Worm (Caenorhabditis elegans) whole organism, late embryonic: ENCODE measurements around the gene T05E12.8.

ENCODE experiments used
- C38D4.7 ChIP-seq: fragments of 200-800 bp; sonication (Bioruptor generic); optimal IDR thresholded peaks from 2 replicates; lab custom pipeline; 2018; ENCODE audit warnings: mild to moderate bottlenecking, missing genetic modification characterization, moderate library complexity, missing compliant biosample characterization
- K09A11.1 ChIP-seq: sonication (generic microtip); optimal IDR thresholded peaks from 2 replicates; lab custom pipeline; 2017; ENCODE audit warnings: antibody characterized with exemption, mild to moderate bottlenecking, missing genetic modification characterization, missing compliant biosample characterization; ENCODE audit not compliant: insufficient read depth
- ahr-1 ChIP-seq: sonication (generic microtip); optimal IDR thresholded peaks from 2 replicates; lab custom pipeline; 2016; ENCODE audit warnings: missing genetic modification characterization, missing compliant biosample characterization
- ama-1 ChIP-seq: fragments of 150-350 bp; optimal IDR thresholded peaks from 2 replicates; lab custom pipeline; 2014
- ceh-18 ChIP-seq: sonication (generic microtip); optimal IDR thresholded peaks from 2 replicates; lab custom pipeline; 2016; ENCODE audit warnings: missing genetic modification characterization, missing compliant biosample characterization
- ceh-2 ChIP-seq: sonication (generic microtip); optimal IDR thresholded peaks from 2 replicates; lab custom pipeline; 2016; ENCODE audit warnings: missing genotype, missing genetic modification characterization, missing compliant biosample characterization
- ceh-31 ChIP-seq: sonication (generic microtip); optimal IDR thresholded peaks from 2 replicates; lab custom pipeline; 2016; ENCODE audit warnings: missing genetic modification characterization, missing compliant biosample characterization
- ceh-34 ChIP-seq: sonication (generic microtip); optimal IDR thresholded peaks from 2 replicates; lab custom pipeline; 2016; ENCODE audit warnings: mild to moderate bottlenecking, missing genetic modification characterization, missing compliant biosample characterization
- ceh-45 ChIP-seq: fragments of 200-800 bp; sonication (Bioruptor generic); IDR thresholded peaks from 2 replicates; pipeline ENCODE4 v1.3.6; 2022; ENCODE audit warnings: missing genetic modification reagents, missing genetic modification characterization, missing compliant biosample characterization
- ceh-48 ChIP-seq: sonication (generic microtip); optimal IDR thresholded peaks from 2 replicates; lab custom pipeline; 2016; ENCODE audit warnings: missing genetic modification characterization, inconsistent platforms, missing compliant biosample characterization
- che-1 ChIP-seq: sonication (generic microtip); optimal IDR thresholded peaks from 2 replicates; lab custom pipeline; 2016; ENCODE audit warnings: mild to moderate bottlenecking, missing genetic modification characterization, missing compliant biosample characterization
- dve-1 ChIP-seq: sonication (generic microtip); optimal IDR thresholded peaks from 2 replicates; lab custom pipeline; 2017; ENCODE audit warnings: antibody characterized with exemption, mild to moderate bottlenecking, missing genetic modification characterization, missing compliant biosample characterization
- elt-2 ChIP-seq: sonication (generic microtip); optimal IDR thresholded peaks from 2 replicates; lab custom pipeline; 2016; ENCODE audit warnings: missing genetic modification reagents, missing genetic modification characterization, missing compliant biosample characterization
- fax-1 ChIP-seq: sonication (generic microtip); optimal IDR thresholded peaks from 2 replicates; lab custom pipeline; 2016; ENCODE audit warnings: missing genotype, missing genetic modification characterization, missing compliant biosample characterization
- fkh-10 ChIP-seq: fragments of 150-350 bp; optimal IDR thresholded peaks from 2 replicates; lab custom pipeline; 2014; ENCODE audit warnings: missing biosample characterization, missing genetic modification reagents, missing genetic modification characterization
- fkh-6 ChIP-seq: sonication (generic microtip); optimal IDR thresholded peaks from 2 replicates; lab custom pipeline; 2016; ENCODE audit warnings: missing genetic modification characterization, missing compliant biosample characterization
- gmeb-2 ChIP-seq: sonication (generic microtip); optimal IDR thresholded peaks from 2 replicates; lab custom pipeline; 2016; ENCODE audit warnings: missing genetic modification characterization, inconsistent platforms, missing compliant biosample characterization
- hlh-13 ChIP-seq: fragments of 200-800 bp; sonication (Bioruptor generic); optimal IDR thresholded peaks from 2 replicates; lab custom pipeline; 2018; ENCODE audit warnings: mild to moderate bottlenecking, missing genetic modification characterization, missing compliant biosample characterization
- hlh-15 ChIP-seq: sonication (generic microtip); optimal IDR thresholded peaks from 2 replicates; lab custom pipeline; 2016; ENCODE audit warnings: missing genetic modification characterization, missing compliant biosample characterization
- hlh-30 ChIP-seq: sonication (generic microtip); optimal IDR thresholded peaks from 2 replicates; lab custom pipeline; 2017; ENCODE audit warnings: antibody characterized with exemption, missing genetic modification characterization, missing compliant biosample characterization; ENCODE audit not compliant: insufficient read depth
- lin-11 ChIP-seq: fragments of 200-800 bp; sonication (Bioruptor generic); optimal IDR thresholded peaks from 2 replicates; lab custom pipeline; 2018; ENCODE audit warnings: mild to moderate bottlenecking, missing genetic modification characterization, missing compliant biosample characterization
- pag-3 ChIP-seq: sonication (generic microtip); optimal IDR thresholded peaks from 2 replicates; lab custom pipeline; 2016; ENCODE audit warnings: missing compliant biosample characterization, missing genetic modification characterization, borderline replicate concordance
- pat-9 ChIP-seq: fragments of 200-800 bp; sonication (Bioruptor generic); optimal IDR thresholded peaks from 2 replicates; lab custom pipeline; 2018; ENCODE audit warnings: mild to moderate bottlenecking, missing genetic modification characterization, moderate library complexity, missing compliant biosample characterization
- pqm-1 ChIP-seq: sonication (generic microtip); optimal IDR thresholded peaks from 2 replicates; lab custom pipeline; 2016; ENCODE audit warnings: missing genetic modification characterization, missing compliant biosample characterization
- pros-1 ChIP-seq: fragments of 150-350 bp; optimal IDR thresholded peaks from 2 replicates; lab custom pipeline; 2014; ENCODE audit warnings: missing biosample characterization, missing genetic modification reagents, missing genetic modification characterization
- ref-2 ChIP-seq: sonication (generic microtip); optimal IDR thresholded peaks from 2 replicates; lab custom pipeline; 2016; ENCODE audit warnings: missing genetic modification characterization, missing compliant biosample characterization
- rnt-1 ChIP-seq: sonication (generic microtip); optimal IDR thresholded peaks from 2 replicates; lab custom pipeline; 2016; ENCODE audit warnings: missing genetic modification characterization, missing compliant biosample characterization
- sox-2 ChIP-seq: fragments of 200-800 bp; sonication (Bioruptor generic); IDR thresholded peaks from 2 replicates; pipeline ENCODE4 v1.3.6; 2022; ENCODE audit warnings: missing genetic modification reagents, missing genetic modification characterization, missing compliant biosample characterization
- tbx-2 ChIP-seq: sonication (generic microtip); optimal IDR thresholded peaks from 2 replicates; lab custom pipeline; 2016; ENCODE audit warnings: missing genetic modification characterization, missing compliant biosample characterization
- tbx-7 ChIP-seq: sonication (generic microtip); optimal IDR thresholded peaks from 2 replicates; lab custom pipeline; 2016; ENCODE audit warnings: missing genotype, missing genetic modification characterization, missing compliant biosample characterization
- ttx-3 ChIP-seq: sonication (generic microtip); optimal IDR thresholded peaks from 2 replicates; lab custom pipeline; 2016; ENCODE audit warnings: missing genetic modification reagents, missing genetic modification characterization, missing compliant biosample characterization
- unc-3 ChIP-seq, 2 experiments: fragments of 200-800 bp in 1 of 2; sonication (Bioruptor generic) in 1 of 2; sonication (generic microtip) in 1 of 2; conservative IDR thresholded peaks in 1 of 2; optimal IDR thresholded peaks in 1 of 2; 2 replicates each; pipeline versions ENCODE4 v1.3.6 to Lab custom; 2016 to 2022; ENCODE audit warnings: missing compliant biosample characterization in 2 of 2, missing genetic modification characterization in 2 of 2, missing genetic modification reagents in 1 of 2
- unc-42 ChIP-seq: sonication (generic microtip); optimal IDR thresholded peaks from 2 replicates; lab custom pipeline; 2016; ENCODE audit warnings: missing genotype, missing genetic modification characterization, missing compliant biosample characterization
- unc-86 ChIP-seq: sonication (generic microtip); optimal IDR thresholded peaks from 2 replicates; lab custom pipeline; 2016; ENCODE audit warnings: missing genetic modification characterization, missing compliant biosample characterization
- zip-5 ChIP-seq: sonication (generic microtip); optimal IDR thresholded peaks from 2 replicates; lab custom pipeline; 2016; ENCODE audit warnings: missing genetic modification characterization, missing compliant biosample characterization

T05E12.8 gene

ce11 chrV:17066634-17067033, 2.3 kb upstream of the T05E12.8 start:
- TF ChIP-seq dve-1 (tag; lab: Kevin White, UChicago) = no peak
- TF ChIP-seq ceh-18 (tag; lab: Kevin White, UChicago) = no peak
- TF ChIP-seq K09A11.1 = no peak
- no peak for TF ChIP-seq ceh-48 (tag; lab: Kevin White, UChicago)
- no peak for TF ChIP-seq ceh-45 (GFP tag; lab: Robert Waterston, UW)
- TF ChIP-seq, all 69 proteins: peak for 0

DNA sequence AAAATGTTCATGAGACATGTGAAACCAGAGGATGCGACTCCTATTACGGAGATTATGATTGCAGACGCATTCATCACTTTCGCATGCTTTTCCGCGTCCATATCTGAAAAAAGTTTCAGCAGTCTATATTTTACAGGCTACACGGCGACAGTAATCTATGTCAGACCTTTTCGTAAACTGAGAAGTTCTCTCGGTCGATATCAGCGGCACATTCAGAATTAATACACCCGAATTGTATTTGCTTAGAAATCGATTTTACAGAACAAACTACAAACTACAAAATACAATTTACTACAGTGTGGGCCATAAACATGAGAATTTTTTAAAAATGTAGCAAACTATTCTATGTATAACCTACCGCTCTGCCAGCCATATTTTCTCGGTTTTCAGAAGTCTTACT, 2.6 kb downstream of the T05E12.8 start, which contains the start of gene srbc-14:
Gene srbc-14 (minus strand): TSS at position 101 of the 400 bp plus-strand sequence.
- TF ChIP-seq ref-2 (tag; lab: Kevin White, UChicago) (no peak), pat-9 (tag; lab: Kevin White, UChicago) (no peak), tbx-7 (tag; lab: Kevin White, UChicago) (no peak), rnt-1 (no peak)

- TF ChIP-seq tbx-2 (tag; lab: Kevin White, UChicago) = no peak
- no peak for TF ChIP-seq ceh-2
- TF ChIP-seq fax-1 (tag; lab: Kevin White, UChicago) = no peak
- TF ChIP-seq unc-3 (GFP tag; conservative IDR thresholded peaks at IDR 0.05; lab: Robert Waterston, UW) = no peak
- TF ChIP-seq unc-3 (tag; optimal IDR thresholded peaks at IDR 0.05; lab: Kevin White, UChicago) = no peak
- TF ChIP-seq ceh-34 (tag; lab: Kevin White, UChicago) = no peak
- TF ChIP-seq pqm-1 (tag; lab: Kevin White, UChicago) = no peak
- TF ChIP-seq zip-5 = no peak
- no peak for TF ChIP-seq fkh-6 (tag; lab: Kevin White, UChicago)
- TF ChIP-seq sox-2 (GFP tag; lab: Robert Waterston, UW) = no peak
- no peak for TF ChIP-seq ceh-31 (tag; lab: Kevin White, UChicago)
- no peak for TF ChIP-seq ahr-1 (tag; lab: Kevin White, UChicago)
- no peak for TF ChIP-seq ceh-45 (GFP tag; lab: Robert Waterston, UW)
- TF ChIP-seq hlh-30 (tag; lab: Kevin White, UChicago) = no peak
- no peak for TF ChIP-seq pros-1 (tag; lab: Kevin White, UChicago)
- TF ChIP-seq ama-1 (lab: Kevin White, UChicago) = no peak
- TF ChIP-seq C38D4.7 = no peak
- TF ChIP-seq hlh-15 (tag; lab: Kevin White, UChicago) = no peak
Measured at ce11 chrV:17075900-17076299, 7.0 kb downstream of the T05E12.8 start, which contains the start of gene str-125. TSS of gene str-125 (minus strand) at chrV:17076000.

ce11 chrV:17077889-17078288, 8.9 kb downstream of the T05E12.8 start, which contains the start of gene T05E12.3:
TSS of gene T05E12.3 (minus strand) at chrV:17077989.
- no peak for TF ChIP-seq lin-11
- TF ChIP-seq unc-86 = no peak
- no peak for TF ChIP-seq gmeb-2 (tag; lab: Kevin White, UChicago)
- no peak for TF ChIP-seq rnt-1
- no peak for TF ChIP-seq pag-3 (tag; lab: Kevin White, UChicago)
- TF ChIP-seq ceh-45 (GFP tag; lab: Robert Waterston, UW) = no peak
- no peak for TF ChIP-seq K09A11.1
- TF ChIP-seq ceh-48 (tag; lab: Kevin White, UChicago) = no peak
- no peak for TF ChIP-seq elt-2
- TF ChIP-seq unc-42 (tag; lab: Kevin White, UChicago) = no peak
- TF ChIP-seq ahr-1 (tag; lab: Kevin White, UChicago) = no peak
- no peak for TF ChIP-seq ceh-18 (tag; lab: Kevin White, UChicago)

DNA sequence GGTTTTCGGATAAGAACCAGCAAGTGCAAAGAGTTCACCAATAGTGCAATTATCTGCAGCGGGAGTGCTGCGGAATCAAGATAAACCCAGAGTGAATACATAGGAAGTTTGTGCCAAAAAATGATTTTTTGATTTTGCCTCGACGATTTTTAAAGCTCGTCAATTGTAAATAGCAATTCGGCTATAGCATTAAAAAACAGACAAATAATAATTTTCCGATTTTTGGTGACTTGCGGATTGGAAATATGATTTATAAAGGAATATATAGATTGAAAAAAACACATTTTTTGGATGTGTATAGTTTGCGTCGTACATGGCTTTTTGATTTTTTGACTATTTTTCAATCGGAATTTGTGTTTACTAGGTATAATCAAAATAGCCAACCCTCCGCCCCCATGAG, 10.9 kb downstream of the T05E12.8 start, which contains the start of gene srw-20:
Gene srw-20 (minus strand): TSS at position 101 of the 400 bp plus-strand sequence.
- TF ChIP-seq ceh-34 (tag; lab: Kevin White, UChicago) (no peak), fkh-10 (GFP tag; lab: Kevin White, UChicago) (no peak), ttx-3 (tag; lab: Kevin White, UChicago) (no peak), ahr-1 (tag; lab: Kevin White, UChicago) (no peak), hlh-30 (tag; lab: Kevin White, UChicago) (no peak), ceh-45 (GFP tag; lab: Robert Waterston, UW) (no peak), hlh-13 (GFP tag; lab: Kevin White, UChicago) (no peak), che-1 (tag; lab: Kevin White, UChicago) (no peak), C38D4.7 (no peak)
- TF ChIP-seq, all 69 proteins: peak for 0
